Worm (Caenorhabditis elegans) whole organism, L1 larva: ENCODE results near the gene F11A5.9.

Source experiments
- nhr-237 ChIP-seq: fragments of 150-350 bp; optimal IDR thresholded peaks from 2 replicates; lab custom pipeline; 2014; ENCODE audit warnings: missing biosample characterization, missing genetic modification characterization
- snpc-4 ChIP-seq: fragments of 150-350 bp; optimal IDR thresholded peaks from 2 replicates; lab custom pipeline; 2014; ENCODE audit warnings: missing biosample characterization, missing genetic modification characterization
- swsn-7 ChIP-seq: sonication (generic microtip); optimal IDR thresholded peaks from 2 replicates; lab custom pipeline; 2016; ENCODE audit warnings: missing genetic modification characterization, missing compliant biosample characterization

DNA sequence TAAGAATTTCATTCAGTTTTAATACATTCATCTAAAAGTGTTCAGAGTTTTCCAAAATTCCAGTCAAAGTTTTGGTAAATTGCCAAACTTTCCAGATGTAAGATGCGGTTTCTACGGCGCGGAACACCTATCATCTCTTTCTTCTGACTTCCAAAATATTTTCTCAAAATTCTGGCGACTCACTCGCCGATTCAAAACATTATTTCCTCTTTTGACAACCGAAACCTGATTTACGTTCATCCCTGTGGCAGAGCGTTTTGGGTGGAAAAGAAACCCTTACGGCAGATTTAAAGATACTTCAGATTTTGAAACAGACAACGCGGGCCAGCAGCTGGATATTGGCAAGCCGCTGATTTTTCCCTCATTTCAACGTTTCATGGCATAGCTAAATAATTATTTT lies 16.7 kb upstream of the F11A5.9 start, which contains the start of gene F11A5.5:
- TF ChIP-seq swsn-7 (no peak), snpc-4 (tag; lab: Kevin White, UChicago) (no peak), nhr-237 (tag; lab: Kevin White, UChicago) (no peak)
